Fruit fly (Drosophila melanogaster) whole organism: ENCODE data around the gene osa.

Experiments
- CG8478 ChIP-seq: fragments of >200 bp; optimal IDR thresholded peaks from 2 replicates; lab custom pipeline; 2018; ENCODE audit warnings: inconsistent platforms
- Dll ChIP-seq: fragments of >200 bp; optimal IDR thresholded peaks from 2 replicates; lab custom pipeline; 2017
- EcR ChIP-seq, 2 experiments: fragments of >200 bp; optimal IDR thresholded peaks; 2 replicates each; lab custom pipeline; 2017; ENCODE audit warnings: missing biosample characterization in 2 of 2, missing genetic modification characterization in 2 of 2, missing genetic modification reagents in 2 of 2
- psq ChIP-seq: fragments of >200 bp; optimal IDR thresholded peaks from 2 replicates; lab custom pipeline; 2017
- usp ChIP-seq: fragments of >200 bp; optimal IDR thresholded peaks from 2 replicates; lab custom pipeline; 2017; ENCODE audit warnings: missing biosample characterization, missing genetic modification characterization, mixed read lengths

DNA sequence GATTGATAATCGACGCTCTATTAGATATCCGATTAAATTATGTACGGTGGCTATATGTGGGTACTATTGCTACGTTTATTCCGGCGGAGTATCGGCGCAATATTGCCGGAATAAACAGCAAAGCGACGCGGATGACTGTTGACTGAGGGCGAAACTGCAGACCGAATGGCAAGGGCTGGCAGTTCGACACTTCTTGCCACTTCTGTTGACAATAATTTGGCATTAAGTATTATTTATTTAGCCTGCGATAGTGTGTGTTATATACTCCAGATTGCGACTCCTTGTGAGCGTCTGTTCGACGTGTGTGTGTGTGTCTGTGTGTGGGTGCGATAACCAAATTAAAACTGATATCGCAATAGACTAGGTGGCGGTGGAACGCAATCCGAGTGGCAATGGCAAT is 40.8 kb upstream of the osa start:
- TF ChIP-seq psq (lab: Kevin White, UChicago): no peak
- TF ChIP-seq CG8478: no peak
- TF ChIP-seq EcR (GFP tag; optimal IDR thresholded peaks at IDR 0.05; lab: Kevin White, UChicago): no peak
- TF ChIP-seq Dll: no peak
- no peak for TF ChIP-seq usp
